Worm (Caenorhabditis elegans): ENCODE results near the gene C55B6.7.

The C55B6.7 gene

ce11 chrX:7187602-7188001 lies 4.2 kb downstream of the C55B6.7 start, which contains the start of gene C55B6.4:
C55B6.4 (minus strand) TSS chrX:7187702.
- no peak for TF ChIP-seq nhr-21 (tag; optimal IDR thresholded peaks at IDR 0.05)
- TF ChIP-seq nhr-129 (tag; optimal IDR thresholded peaks at IDR 0.05): no peak
- no peak for TF ChIP-seq mdl-1 (tag; optimal IDR thresholded peaks at IDR 0.05)
- TF ChIP-seq peb-1 (tag; optimal IDR thresholded peaks at IDR 0.05): no peak
- TF ChIP-seq elt-3 (tag; optimal IDR thresholded peaks at IDR 0.05): no peak
- no peak for TF ChIP-seq lin-39 (tag; optimal IDR thresholded peaks at IDR 0.05)
- no peak for TF ChIP-seq zag-1 (tag; optimal IDR thresholded peaks at IDR 0.05)
- no peak for TF ChIP-seq blmp-1 (tag; optimal IDR thresholded peaks at IDR 0.05; ENCODE audit: insufficient read depth)
- no peak for TF ChIP-seq snpc-4 (tag; optimal IDR thresholded peaks at IDR 0.05)
- TF ChIP-seq C34F6.9 (tag; optimal IDR thresholded peaks at IDR 0.05): no peak
- no peak for TF ChIP-seq nhr-237 (tag; optimal IDR thresholded peaks at IDR 0.05)
- TF ChIP-seq ztf-11 (tag; optimal IDR thresholded peaks at IDR 0.05): no peak

ce11 chrX:7181627-7182026 lies 10.2 kb downstream of the C55B6.7 start:
- peak; percentile 89 for TF ChIP-seq nhr-77 (tag; optimal IDR thresholded peaks at IDR 0.05)
- TF ChIP-seq C34F6.9 (tag; optimal IDR thresholded peaks at IDR 0.05): peak; percentile 35
- TF ChIP-seq lsy-2 (tag; optimal IDR thresholded peaks at IDR 0.05): peak; percentile 60 to 86
- peak; percentile 38 for TF ChIP-seq ceh-82 (tag; optimal IDR thresholded peaks at IDR 0.05)
- TF ChIP-seq mdl-1 (tag; optimal IDR thresholded peaks at IDR 0.05): peak in 1 of 2 experiments; percentile 21
- TF ChIP-seq aly-2 (tag; optimal IDR thresholded peaks at IDR 0.05): no peak
- TF ChIP-seq F13H6.1 (tag; optimal IDR thresholded peaks at IDR 0.05): peak; percentile 91
- peak; percentile 83 for TF ChIP-seq nhr-10 (tag; optimal IDR thresholded peaks at IDR 0.05)
- peak; percentile 92 for TF ChIP-seq gmeb-1 (tag; optimal IDR thresholded peaks at IDR 0.05)
- TF ChIP-seq ztf-11 (tag; optimal IDR thresholded peaks at IDR 0.05): no peak
- peak; percentile 99 for TF ChIP-seq sma-3 (GFP tag; optimal IDR thresholded peaks at IDR 0.05)
- no peak for TF ChIP-seq ZK546.5 (tag; optimal IDR thresholded peaks at IDR 0.05)
- TF ChIP-seq R02D3.7 (tag; optimal IDR thresholded peaks at IDR 0.05): peak; percentile 54
- TF ChIP-seq zag-1 (tag; optimal IDR thresholded peaks at IDR 0.05): no peak
- no peak for TF ChIP-seq elt-3 (tag; optimal IDR thresholded peaks at IDR 0.05)
- peak; percentile 97 for TF ChIP-seq nhr-129 (tag; optimal IDR thresholded peaks at IDR 0.05)
- peak; percentile 99 for TF ChIP-seq nhr-21 (tag; optimal IDR thresholded peaks at IDR 0.05)
- TF ChIP-seq skn-1 (tag; optimal IDR thresholded peaks at IDR 0.05): peak; percentile 22
- peak; percentile 61 for TF ChIP-seq blmp-1 (tag; optimal IDR thresholded peaks at IDR 0.05; ENCODE audit: insufficient read depth)
- TF ChIP-seq unc-39 (tag; optimal IDR thresholded peaks at IDR 0.05): no peak
- peak; percentile 96 for TF ChIP-seq crh-2 (tag; optimal IDR thresholded peaks at IDR 0.05)
- TF ChIP-seq unc-55 (GFP tag; optimal IDR thresholded peaks at IDR 0.05): no peak
- no peak for TF ChIP-seq nhr-12 (tag; optimal IDR thresholded peaks at IDR 0.05)
- TF ChIP-seq lin-13 (GFP tag; optimal IDR thresholded peaks at IDR 0.05): peak; percentile 82
- TF ChIP-seq nhr-237 (tag; optimal IDR thresholded peaks at IDR 0.05): peak; percentile 83
- peak; percentile 78 for TF ChIP-seq sma-9 (GFP tag; optimal IDR thresholded peaks at IDR 0.05)
- no peak for TF ChIP-seq sma-9 (tag; optimal IDR thresholded peaks at IDR 0.05)
- TF ChIP-seq ceh-16 (tag; optimal IDR thresholded peaks at IDR 0.05): peak; percentile 80
- peak; percentile 33 for TF ChIP-seq dmd-4 (tag; optimal IDR thresholded peaks at IDR 0.05)
- TF ChIP-seq fos-1 (tag; optimal IDR thresholded peaks at IDR 0.05): peak; percentile 96
- no peak for TF ChIP-seq nhr-23 (tag; optimal IDR thresholded peaks at IDR 0.05)
- TF ChIP-seq nhr-6 (tag; optimal IDR thresholded peaks at IDR 0.05): peak; percentile 95
- no peak for TF ChIP-seq elt-1 (tag; optimal IDR thresholded peaks at IDR 0.05)
- TF ChIP-seq ztf-4 (tag; optimal IDR thresholded peaks at IDR 0.05): peak; percentile 55
- peak; percentile 25 for TF ChIP-seq mab-5 (tag; optimal IDR thresholded peaks at IDR 0.05)
- TF ChIP-seq egl-27 (tag; optimal IDR thresholded peaks at IDR 0.05): peak; percentile 81
- peak; percentile 20 for TF ChIP-seq snpc-4 (tag; optimal IDR thresholded peaks at IDR 0.05)
- no peak for TF ChIP-seq alr-1 (tag; optimal IDR thresholded peaks at IDR 0.05)
- no peak for TF ChIP-seq lin-39 (tag; optimal IDR thresholded peaks at IDR 0.05)
- peak; percentile 14 for TF ChIP-seq unc-62 (GFP tag; optimal IDR thresholded peaks at IDR 0.05)
- peak; percentile 38 for TF ChIP-seq Y55F3AM.14 (GFP tag; optimal IDR thresholded peaks at IDR 0.05)
- TF ChIP-seq peb-1 (tag; optimal IDR thresholded peaks at IDR 0.05): no peak
- TF ChIP-seq nhr-11 (tag; optimal IDR thresholded peaks at IDR 0.05): no peak
- TF ChIP-seq lin-11 (tag; optimal IDR thresholded peaks at IDR 0.05): no peak
- TF ChIP-seq mbf-1 (tag; optimal IDR thresholded peaks at IDR 0.05): peak; percentile 55
- TF ChIP-seq ama-1 (optimal IDR thresholded peaks at IDR 0.05): no peak
- peak; percentile 75 for TF ChIP-seq sem-4 (tag; optimal IDR thresholded peaks at IDR 0.05)
- TF ChIP-seq ztf-1 (GFP tag; conservative IDR thresholded peaks at IDR 0.05): no peak
- TF ChIP-seq nhr-25 (tag; optimal IDR thresholded peaks at IDR 0.05): peak; percentile 96
